Fruit fly (Drosophila melanogaster): ENCODE results near the gene RpL7-like.

The RpL7-like gene

dm6 chr2L:12010100-12010876 is 45.8 kb upstream of the RpL7-like start (continued):
- TF ChIP-seq caup (GFP tag; optimal IDR thresholded peaks at IDR 0.05; ENCODE audit: severe bottlenecking) (peak; percentile 6), CG12769 (tag; optimal IDR thresholded peaks at IDR 0.05) (peak; percentile 97), emc (GFP tag; optimal IDR thresholded peaks at IDR 0.05) (no peak), MTF-1 (GFP tag; optimal IDR thresholded peaks at IDR 0.05; ENCODE audit: borderline replicate concordance) (peak; percentile 58), sens (GFP tag) (peak; percentile 84), CG12155 (GFP tag; optimal IDR thresholded peaks at IDR 0.05) (peak; percentile 82), twi (tag; optimal IDR thresholded peaks at IDR 0.05) (peak; percentile 86), CG2889 (GFP tag; IDR thresholded peaks at IDR 0.05) (no peak), cg (GFP tag; optimal IDR thresholded peaks at IDR 0.05) (peak; percentile 91), CG8388 (GFP tag; optimal IDR thresholded peaks at IDR 0.05) (peak; percentile 16), kay (GFP tag; optimal IDR thresholded peaks at IDR 0.05) (peak; percentile 20), Lhr (GFP tag; optimal IDR thresholded peaks at IDR 0.05) (peak; percentile 98), Poxn (GFP tag; IDR thresholded peaks at IDR 0.05) (no peak), Hand (GFP tag; optimal IDR thresholded peaks at IDR 0.05) (peak; percentile 17), CG8944 (GFP tag; optimal IDR thresholded peaks at IDR 0.05) (no peak), lab (GFP tag; optimal IDR thresholded peaks at IDR 0.05) (peak; percentile 45), CG17802 (tag; optimal IDR thresholded peaks at IDR 0.05) (peak; percentile 15), repo (GFP tag; optimal IDR thresholded peaks at IDR 0.05) (peak; percentile 19), CG18599 (GFP tag; optimal IDR thresholded peaks at IDR 0.05) (peak; percentile 18), CG31224 (GFP tag; IDR thresholded peaks at IDR 0.05) (no peak), CG7987 (GFP tag; optimal IDR thresholded peaks at IDR 0.05) (peak; percentile 60), CG9932 (GFP tag; IDR thresholded peaks at IDR 0.05) (no peak), Elba2 (GFP tag; optimal IDR thresholded peaks at IDR 0.05) (peak; percentile 100), CG6254 (GFP tag; optimal IDR thresholded peaks at IDR 0.05) (peak; percentile 46), hkb (optimal IDR thresholded peaks at IDR 0.05) (no peak), hkb (GFP tag; IDR thresholded peaks at IDR 0.05) (no peak), bab2 (GFP tag; optimal IDR thresholded peaks at IDR 0.05) (no peak), Hmr (GFP tag; optimal IDR thresholded peaks at IDR 0.05) (peak; percentile 84), gro (GFP tag; optimal IDR thresholded peaks at IDR 0.05) (peak; percentile 53), Eip74EF (GFP tag; optimal IDR thresholded peaks at IDR 0.05) (peak in 1 of 2 experiments; percentile 45), Hr51 (GFP tag; optimal IDR thresholded peaks at IDR 0.05) (peak in 1 of 2 experiments; percentile 44), Fer1 (GFP tag; optimal IDR thresholded peaks at IDR 0.05) (peak; percentile 60), salm (tag; optimal IDR thresholded peaks at IDR 0.05) (peak; percentile 12), CG10543 (GFP tag; optimal IDR thresholded peaks at IDR 0.05) (peak; percentile 96), Deaf1 (tag; optimal IDR thresholded peaks at IDR 0.05) (peak; percentile 79), CG13894 (tag; optimal IDR thresholded peaks at IDR 0.05) (peak; percentile 89), pros (GFP tag; optimal IDR thresholded peaks at IDR 0.05) (peak; percentile 99), CG10431 (GFP tag; optimal IDR thresholded peaks at IDR 0.05) (peak; percentile 19), da (GFP tag; optimal IDR thresholded peaks at IDR 0.05) (no peak), zen2 (GFP tag; IDR thresholded peaks at IDR 0.05; ENCODE audit: partially characterized antibody) (no peak), CG15601 (tag; optimal IDR thresholded peaks at IDR 0.05) (peak; percentile 100), Hey (tag; optimal IDR thresholded peaks at IDR 0.05) (peak; percentile 34), jigr1 (GFP tag; IDR thresholded peaks at IDR 0.05) (no peak), Ada2b (GFP tag; IDR thresholded peaks at IDR 0.05) (no peak), ac (GFP tag; optimal IDR thresholded peaks at IDR 0.05) (peak; percentile 14), tap (tag; optimal IDR thresholded peaks at IDR 0.05) (peak; percentile 68), tll (GFP tag; optimal IDR thresholded peaks at IDR 0.05) (peak in 1 of 2 experiments; percentile 37), CG4707 (GFP tag; optimal IDR thresholded peaks at IDR 0.05) (peak; percentile 91)

Data from whole organism, embryonic.